Worm (Caenorhabditis elegans) whole organism, L1 larva: ENCODE data around the gene str-139.

ENCODE experiments used
- ceh-8 ChIP-seq: fragments of 200-800 bp; sonication (Bioruptor generic); optimal IDR thresholded peaks from 2 replicates; lab custom pipeline; 2018; ENCODE audit warnings: mild to moderate bottlenecking, missing genetic modification characterization, moderate library complexity, missing compliant biosample characterization
- nhr-12 ChIP-seq: sonication (generic microtip); optimal IDR thresholded peaks from 2 replicates; lab custom pipeline; 2017; ENCODE audit warnings: missing biosample characterization, missing genetic modification characterization
- sptf-1 ChIP-seq: fragments of 150-350 bp; optimal IDR thresholded peaks from 2 replicates; lab custom pipeline; 2014; ENCODE audit warnings: missing biosample characterization, missing genetic modification characterization
- unc-62 ChIP-seq: fragments of 150-350 bp; optimal IDR thresholded peaks from 2 replicates; lab custom pipeline; 2014; ENCODE audit warnings: missing biosample characterization, missing genetic modification reagents, missing genetic modification characterization

ce11 chrV:8108670-8109069 is 46.7 kb upstream of the str-139 start, which contains the start of gene myo-5:
- TF ChIP-seq sptf-1 (tag; lab: Kevin White, UChicago) = no peak
- no peak for TF ChIP-seq ceh-8 (GFP tag; lab: Kevin White, UChicago)
- TF ChIP-seq nhr-12 (tag; lab: Kevin White, UChicago) = no peak
- no peak for TF ChIP-seq unc-62
